Worm (Caenorhabditis elegans): Measurements from ENCODE around the gene dod-23.
A peak's percentile ranks its signal among the peaks of the same experiment; 100 is the strongest.

The dod-23 gene

DNA sequence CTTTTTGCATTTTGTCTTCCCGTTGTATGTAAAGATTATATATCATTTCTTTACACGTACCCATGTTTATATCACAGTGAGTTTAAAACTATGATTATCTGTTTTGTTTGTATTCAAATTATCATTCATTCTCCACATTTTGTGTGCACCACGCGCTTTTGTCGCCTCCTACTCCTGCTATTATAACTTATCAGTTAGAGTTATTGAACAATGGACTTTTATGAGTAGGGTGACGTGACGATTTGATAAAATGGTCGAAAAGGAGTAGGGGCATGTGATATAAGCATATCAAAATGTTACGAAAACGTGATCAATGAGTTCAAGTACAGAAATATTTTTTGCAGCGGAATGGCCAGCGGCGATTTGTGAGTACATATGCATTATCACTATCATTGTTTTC is 16.1 kb downstream of the dod-23 start (continued):
- no peak for TF ChIP-seq R02D3.7 (tag; optimal IDR thresholded peaks at IDR 0.05)
- TF ChIP-seq F37D6.2 (tag; optimal IDR thresholded peaks at IDR 0.05): no peak
- TF ChIP-seq Y5F2A.4 (GFP tag; optimal IDR thresholded peaks at IDR 0.05): no peak
- no peak for TF ChIP-seq ZK337.2 (GFP tag; IDR thresholded peaks at IDR 0.05)
- TF ChIP-seq nhr-237 (tag; optimal IDR thresholded peaks at IDR 0.05): no peak
- no peak for TF ChIP-seq ceh-62 (tag; optimal IDR thresholded peaks at IDR 0.05)
- TF ChIP-seq nhr-42 (GFP tag; IDR thresholded peaks at IDR 0.05): no peak
- no peak for TF ChIP-seq fkh-10 (GFP tag; optimal IDR thresholded peaks at IDR 0.05)
- no peak for TF ChIP-seq zip-11 (GFP tag; IDR thresholded peaks at IDR 0.05)
- TF ChIP-seq zfp-2 (tag; optimal IDR thresholded peaks at IDR 0.05): no peak
- TF ChIP-seq ces-1 (GFP tag; optimal IDR thresholded peaks at IDR 0.05): no peak
- TF ChIP-seq hlh-11 (tag; optimal IDR thresholded peaks at IDR 0.05): peak; percentile 95
- peak; percentile 41; the same call in 1 of the 2 replicates for TF ChIP-seq pha-4 (GFP tag; IDR thresholded peaks at IDR 0.05)
- no peak for TF ChIP-seq pha-4 (tag; optimal IDR thresholded peaks at IDR 0.05)
- TF ChIP-seq mep-1 (tag; optimal IDR thresholded peaks at IDR 0.05): no peak
- TF ChIP-seq hif-1 (tag; optimal IDR thresholded peaks at IDR 0.05): peak in 1 of 2 experiments; percentile 83
- no peak for TF ChIP-seq D1046.2 (GFP tag; IDR thresholded peaks at IDR 0.05)
- TF ChIP-seq Y105C5A.15 (GFP tag; IDR thresholded peaks at IDR 0.05): no peak
- no peak for TF ChIP-seq arid-1 (GFP tag; conservative IDR thresholded peaks at IDR 0.05)
- TF ChIP-seq lin-39 (tag; optimal IDR thresholded peaks at IDR 0.05): no peak
- TF ChIP-seq lin-1 (GFP tag; IDR thresholded peaks at IDR 0.05): peak; percentile 87
- TF ChIP-seq gei-8 (GFP tag; optimal IDR thresholded peaks at IDR 0.05): peak; percentile 5
- no peak for TF ChIP-seq F26F4.8 (GFP tag; conservative IDR thresholded peaks at IDR 0.05)
- no peak for TF ChIP-seq daf-12 (tag; optimal IDR thresholded peaks at IDR 0.05)
- TF ChIP-seq nhr-48 (tag; optimal IDR thresholded peaks at IDR 0.05): peak; percentile 87
- TF ChIP-seq pqm-1 (tag; optimal IDR thresholded peaks at IDR 0.05): peak; percentile 96
- TF ChIP-seq nhr-41 (GFP tag; IDR thresholded peaks at IDR 0.05): no peak; the same call in 1 of the 2 replicates
- TF ChIP-seq ztf-11 (tag; optimal IDR thresholded peaks at IDR 0.05): no peak
- TF ChIP-seq mdt-29 (GFP tag; IDR thresholded peaks at IDR 0.05): no peak
- TF ChIP-seq lir-3 (tag; optimal IDR thresholded peaks at IDR 0.05): no peak
- peak; percentile 59 for TF ChIP-seq nhr-10 (tag; optimal IDR thresholded peaks at IDR 0.05)
- TF ChIP-seq unc-39 (tag; optimal IDR thresholded peaks at IDR 0.05): no peak
- peak; percentile 51 for TF ChIP-seq T20F7.1 (GFP tag; optimal IDR thresholded peaks at IDR 0.05)
- no peak for TF ChIP-seq ceh-20 (GFP tag; IDR thresholded peaks at IDR 0.05)
- no peak for TF ChIP-seq nhr-6 (tag; optimal IDR thresholded peaks at IDR 0.05)
- TF ChIP-seq hlh-30 (tag; optimal IDR thresholded peaks at IDR 0.05; ENCODE audit: insufficient read depth): peak; percentile 74

DNA sequence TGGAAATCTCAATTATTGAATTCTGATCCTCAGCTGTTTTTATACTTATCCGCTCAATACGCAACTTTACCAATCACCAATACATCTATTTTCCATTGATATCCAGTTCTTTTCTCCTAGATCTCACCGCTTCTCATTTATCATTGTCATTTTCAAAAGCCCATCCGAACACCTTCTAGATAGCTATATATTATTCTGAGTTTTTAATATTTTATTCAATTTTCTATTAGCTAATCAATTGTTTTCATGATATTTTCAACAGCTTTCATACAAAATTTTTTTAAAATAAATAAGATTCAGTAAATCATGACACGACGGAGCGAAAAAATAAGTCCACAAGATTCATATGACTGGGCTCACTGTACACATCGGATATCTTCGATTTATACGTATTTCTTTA is 17.8 kb downstream of the dod-23 start, which contains the start of gene F49E12.12:
TSS of gene F49E12.12 (plus strand) at position 301 of the 400 bp plus-strand sequence.
- TF ChIP-seq lin-38 (GFP tag; IDR thresholded peaks at IDR 0.05) (no peak), F44E2.7 (GFP tag; IDR thresholded peaks at IDR 0.05) (no peak), mes-2 (tag; optimal IDR thresholded peaks at IDR 0.05; ENCODE audit: poor library complexity, severe bottlenecking) (no peak), tra-1 (GFP tag; IDR thresholded peaks at IDR 0.05) (no peak), aly-2 (tag; optimal IDR thresholded peaks at IDR 0.05) (no peak), nhr-237 (tag; optimal IDR thresholded peaks at IDR 0.05) (no peak), snpc-4 (tag; optimal IDR thresholded peaks at IDR 0.05) (no peak), ceh-62 (tag; optimal IDR thresholded peaks at IDR 0.05) (no peak)
